Fruit fly (Drosophila melanogaster) Kc167 (cell line): Measurements from ENCODE around the gene Creld.

Experiments
- Myc ChIP-seq: fragments of >200 bp; optimal IDR thresholded peaks from 2 replicates; lab custom pipeline; 2017; ENCODE audit warnings: missing external identifiers
- Sin3A ChIP-seq: fragments of >200 bp; optimal IDR thresholded peaks from 2 replicates; lab custom pipeline; 2018; ENCODE audit warnings: missing external identifiers
- h ChIP-seq: fragments of >200 bp; optimal IDR thresholded peaks from 3 replicates; lab custom pipeline; 2018; ENCODE audit warnings: missing external identifiers
- insv ChIP-seq: fragments of >200 bp; optimal IDR thresholded peaks from 3 replicates; lab custom pipeline; 2018; ENCODE audit warnings: missing external identifiers
- psq ChIP-seq: fragments of >200 bp; optimal IDR thresholded peaks from 2 replicates; lab custom pipeline; 2017; ENCODE audit warnings: missing external identifiers
- ttk ChIP-seq: sonication (Bioruptor generic); optimal IDR thresholded peaks from 2 replicates; lab custom pipeline; 2017; ENCODE audit warnings: missing external identifiers

Creld gene

dm6 chr2L:102161-102761, at the start of gene Creld:
Gene Creld (plus strand): TSS chr2L:102380.
- TF ChIP-seq Myc (lab: Kevin White, UChicago) (no peak), psq (lab: Kevin White, UChicago) (no peak), insv (no peak), ttk (lab: Kevin White, UChicago) (no peak), h (lab: Kevin White, UChicago) (no peak), Sin3A (lab: Kevin White, UChicago) (no peak)

dm6 chr2L:53108-53507, 49.1 kb upstream of the Creld start:
- TF ChIP-seq Myc (lab: Kevin White, UChicago) (no peak), psq (lab: Kevin White, UChicago) (no peak), insv (no peak), Sin3A (lab: Kevin White, UChicago) (no peak), h (lab: Kevin White, UChicago) (no peak), ttk (lab: Kevin White, UChicago) (no peak)

dm6 chr2L:56865-57264, 45.3 kb upstream of the Creld start:
- TF ChIP-seq Myc (lab: Kevin White, UChicago) (no peak), h (lab: Kevin White, UChicago) (no peak), ttk (lab: Kevin White, UChicago) (no peak), Sin3A (lab: Kevin White, UChicago) (no peak), insv (no peak), psq (lab: Kevin White, UChicago) (no peak)

dm6 chr2L:59058-59603, 43.0 kb upstream of the Creld start:
- TF ChIP-seq Myc (lab: Kevin White, UChicago) (no peak), insv (no peak)

- TF ChIP-seq h (lab: Kevin White, UChicago): no peak
- no peak for TF ChIP-seq insv
- TF ChIP-seq psq (lab: Kevin White, UChicago): no peak
- no peak for TF ChIP-seq Sin3A (lab: Kevin White, UChicago)
- TF ChIP-seq Myc (lab: Kevin White, UChicago): no peak
- TF ChIP-seq ttk (lab: Kevin White, UChicago): no peak
Observed at dm6 chr2L:65354-65949, 36.7 kb upstream of the Creld start, which contains the start of gene Cda5. Gene Cda5 (minus strand): TSS chr2L:65404.

- TF ChIP-seq Sin3A (lab: Kevin White, UChicago) (no peak), psq (lab: Kevin White, UChicago) (no peak), ttk (lab: Kevin White, UChicago) (no peak), insv (no peak), Myc (lab: Kevin White, UChicago) (no peak), h (lab: Kevin White, UChicago) (no peak)
Observed at dm6 chr2L:66369-67278, 35.6 kb upstream of the Creld start, which contains the start of gene dbr. Gene dbr (plus strand): TSS chr2L:66482.

- TF ChIP-seq Myc (lab: Kevin White, UChicago): no peak
- no peak for TF ChIP-seq h (lab: Kevin White, UChicago)
- TF ChIP-seq psq (lab: Kevin White, UChicago): no peak
- no peak for TF ChIP-seq Sin3A (lab: Kevin White, UChicago)
- TF ChIP-seq insv: no peak
- TF ChIP-seq ttk (lab: Kevin White, UChicago): no peak
Observed at dm6 chr2L:67279-67657, 34.9 kb upstream of the Creld start.

dm6 chr2L:69560-69959, 32.6 kb upstream of the Creld start:
- TF ChIP-seq ttk (lab: Kevin White, UChicago): no peak

dm6 chr2L:71457-71856, 30.7 kb upstream of the Creld start, which contains the start of gene galectin:
Gene galectin (plus strand): TSS chr2L:71757.
- no peak for TF ChIP-seq ttk (lab: Kevin White, UChicago)
- no peak for TF ChIP-seq h (lab: Kevin White, UChicago)
- no peak for TF ChIP-seq Sin3A (lab: Kevin White, UChicago)
- no peak for TF ChIP-seq insv
- TF ChIP-seq psq (lab: Kevin White, UChicago): no peak

dm6 chr2L:71869-72751, 30.1 kb upstream of the Creld start:
- no peak for TF ChIP-seq psq (lab: Kevin White, UChicago)
- no peak for TF ChIP-seq Myc (lab: Kevin White, UChicago)
- no peak for TF ChIP-seq h (lab: Kevin White, UChicago)
- TF ChIP-seq insv: no peak
- TF ChIP-seq Sin3A (lab: Kevin White, UChicago): no peak
- no peak for TF ChIP-seq ttk (lab: Kevin White, UChicago)
